Fruit fly (Drosophila melanogaster): ENCODE measurements around the gene CG34296.

- TF ChIP-seq CG3919 (GFP tag; optimal IDR thresholded peaks at IDR 0.05) (no peak), CG11294 (GFP tag; IDR thresholded peaks at IDR 0.05) (no peak), Eip78C (GFP tag) (peak; percentile 60), CG11762 (GFP tag; optimal IDR thresholded peaks at IDR 0.05; ENCODE audit: insufficient read depth) (no peak)
Observed at dm6 chr3R:29686698-29687097, 35.6 kb upstream of the CG34296 start.
